Worm (Caenorhabditis elegans) whole organism, late embryonic: ENCODE data around the gene C54F6.20.
"Not testable (repeated sequence)": the region's sequence is repeated elsewhere in the genome, so short reads cannot be mapped to it uniquely, and the experiment has no call there.

Experiments
- C08G9.2 ChIP-seq: sonication (generic microtip); optimal IDR thresholded peaks from 2 replicates; lab custom pipeline; 2016; ENCODE audit warnings: mild to moderate bottlenecking, missing genetic modification characterization, moderate library complexity, missing compliant biosample characterization
- C38D4.7 ChIP-seq: fragments of 200-800 bp; sonication (Bioruptor generic); optimal IDR thresholded peaks from 2 replicates; lab custom pipeline; 2018; ENCODE audit warnings: mild to moderate bottlenecking, missing genetic modification characterization, moderate library complexity, missing compliant biosample characterization
- K02D7.2 ChIP-seq: sonication (generic microtip); optimal IDR thresholded peaks from 2 replicates; lab custom pipeline; 2017; ENCODE audit warnings: mild to moderate bottlenecking, missing genetic modification characterization, missing compliant biosample characterization
- K09A11.1 ChIP-seq: sonication (generic microtip); optimal IDR thresholded peaks from 2 replicates; lab custom pipeline; 2017; ENCODE audit warnings: antibody characterized with exemption, mild to moderate bottlenecking, missing genetic modification characterization, missing compliant biosample characterization; ENCODE audit not compliant: insufficient read depth
- ceh-19 ChIP-seq: fragments of 200-800 bp; sonication (Bioruptor generic); optimal IDR thresholded peaks from 2 replicates; lab custom pipeline; 2018; ENCODE audit warnings: mild to moderate bottlenecking, missing genetic modification characterization, missing compliant biosample characterization
- ceh-24 ChIP-seq: sonication (generic microtip); optimal IDR thresholded peaks from 2 replicates; lab custom pipeline; 2016; ENCODE audit warnings: mild to moderate bottlenecking, missing genetic modification characterization, missing compliant biosample characterization
- ceh-30 ChIP-seq: fragments of 150-350 bp; optimal IDR thresholded peaks from 2 replicates; lab custom pipeline; 2014; ENCODE audit warnings: missing biosample characterization, missing genetic modification characterization
- ceh-34 ChIP-seq: sonication (generic microtip); optimal IDR thresholded peaks from 2 replicates; lab custom pipeline; 2016; ENCODE audit warnings: mild to moderate bottlenecking, missing genetic modification characterization, missing compliant biosample characterization
- ceh-9 ChIP-seq: sonication (generic microtip); optimal IDR thresholded peaks from 2 replicates; lab custom pipeline; 2016; ENCODE audit warnings: mild to moderate bottlenecking, missing genetic modification characterization, inconsistent platforms, missing compliant biosample characterization
- che-1 ChIP-seq: sonication (generic microtip); optimal IDR thresholded peaks from 2 replicates; lab custom pipeline; 2016; ENCODE audit warnings: mild to moderate bottlenecking, missing genetic modification characterization, missing compliant biosample characterization
- elt-2 ChIP-seq: sonication (generic microtip); optimal IDR thresholded peaks from 2 replicates; lab custom pipeline; 2016; ENCODE audit warnings: missing genetic modification reagents, missing genetic modification characterization, missing compliant biosample characterization
- ets-4 ChIP-seq: sonication (generic microtip); optimal IDR thresholded peaks from 2 replicates; lab custom pipeline; 2016; ENCODE audit warnings: missing genetic modification characterization, missing compliant biosample characterization
- eyg-1 ChIP-seq: sonication (generic microtip); optimal IDR thresholded peaks from 2 replicates; lab custom pipeline; 2016; ENCODE audit warnings: missing genotype, missing genetic modification characterization, missing compliant biosample characterization
- hlh-15 ChIP-seq: sonication (generic microtip); optimal IDR thresholded peaks from 2 replicates; lab custom pipeline; 2016; ENCODE audit warnings: missing genetic modification characterization, missing compliant biosample characterization
- hlh-8 ChIP-seq: sonication (generic microtip); optimal IDR thresholded peaks from 2 replicates; lab custom pipeline; 2016; ENCODE audit warnings: missing genotype, missing genetic modification characterization, missing compliant biosample characterization
- lin-11 ChIP-seq: fragments of 200-800 bp; sonication (Bioruptor generic); optimal IDR thresholded peaks from 2 replicates; lab custom pipeline; 2018; ENCODE audit warnings: mild to moderate bottlenecking, missing genetic modification characterization, missing compliant biosample characterization
- madf-2 ChIP-seq: sonication (generic microtip); optimal IDR thresholded peaks from 2 replicates; lab custom pipeline; 2017; ENCODE audit warnings: missing genetic modification characterization, missing compliant biosample characterization
- mec-3 ChIP-seq: sonication (generic microtip); optimal IDR thresholded peaks from 2 replicates; lab custom pipeline; 2016; ENCODE audit warnings: borderline replicate concordance, missing genetic modification characterization, missing compliant biosample characterization
- nfya-1 ChIP-seq: sonication (generic microtip); optimal IDR thresholded peaks from 2 replicates; lab custom pipeline; 2017; ENCODE audit warnings: missing genetic modification characterization, mild to moderate bottlenecking, missing compliant biosample characterization, antibody characterized with exemption, moderate library complexity
- nhr-11 ChIP-seq: fragments of 150-350 bp; optimal IDR thresholded peaks from 2 replicates; lab custom pipeline; 2014; ENCODE audit warnings: missing biosample characterization, missing genetic modification characterization
- npax-4 ChIP-seq: sonication (generic microtip); optimal IDR thresholded peaks from 2 replicates; lab custom pipeline; 2016; ENCODE audit warnings: missing genetic modification characterization, missing compliant biosample characterization
- pax-1 ChIP-seq: fragments of 150-350 bp; optimal IDR thresholded peaks from 2 replicates; lab custom pipeline; 2014; ENCODE audit warnings: missing biosample characterization, missing genetic modification characterization
- pha-4 ChIP-seq: fragments of 150-350 bp; optimal IDR thresholded peaks from 2 replicates; lab custom pipeline; 2018; ENCODE audit warnings: missing biosample characterization, missing genetic modification reagents, missing genetic modification characterization
- pqm-1 ChIP-seq: sonication (generic microtip); optimal IDR thresholded peaks from 2 replicates; lab custom pipeline; 2016; ENCODE audit warnings: missing genetic modification characterization, missing compliant biosample characterization
- pros-1 ChIP-seq: fragments of 150-350 bp; optimal IDR thresholded peaks from 2 replicates; lab custom pipeline; 2014; ENCODE audit warnings: missing biosample characterization, missing genetic modification reagents, missing genetic modification characterization
- ref-2 ChIP-seq: sonication (generic microtip); optimal IDR thresholded peaks from 2 replicates; lab custom pipeline; 2016; ENCODE audit warnings: missing genetic modification characterization, missing compliant biosample characterization
- rnt-1 ChIP-seq: sonication (generic microtip); optimal IDR thresholded peaks from 2 replicates; lab custom pipeline; 2016; ENCODE audit warnings: missing genetic modification characterization, missing compliant biosample characterization
- sdc-2 ChIP-seq: sonication (generic microtip); optimal IDR thresholded peaks from 2 replicates; lab custom pipeline; 2016; ENCODE audit warnings: missing genotype, missing genetic modification characterization, missing compliant biosample characterization
- sox-2 ChIP-seq: fragments of 200-800 bp; sonication (Bioruptor generic); IDR thresholded peaks from 2 replicates; pipeline ENCODE4 v1.3.6; 2022; ENCODE audit warnings: missing genetic modification reagents, missing genetic modification characterization, missing compliant biosample characterization
- sox-4 ChIP-seq: sonication (generic microtip); optimal IDR thresholded peaks from 2 replicates; lab custom pipeline; 2017; ENCODE audit warnings: mild to moderate bottlenecking, missing genetic modification characterization, inconsistent platforms, missing compliant biosample characterization
- syd-9 ChIP-seq: sonication (generic microtip); optimal IDR thresholded peaks from 2 replicates; lab custom pipeline; 2016; ENCODE audit warnings: mild to moderate bottlenecking, missing genetic modification characterization, moderate library complexity, missing compliant biosample characterization
- tbx-7 ChIP-seq: sonication (generic microtip); optimal IDR thresholded peaks from 2 replicates; lab custom pipeline; 2016; ENCODE audit warnings: missing genotype, missing genetic modification characterization, missing compliant biosample characterization
- unc-3 ChIP-seq, 2 experiments: fragments of 200-800 bp in 1 of 2; sonication (Bioruptor generic) in 1 of 2; sonication (generic microtip) in 1 of 2; conservative IDR thresholded peaks in 1 of 2; optimal IDR thresholded peaks in 1 of 2; 2 replicates each; pipeline versions ENCODE4 v1.3.6 to Lab custom; 2016 to 2022; ENCODE audit warnings: missing compliant biosample characterization in 2 of 2, missing genetic modification characterization in 2 of 2, missing genetic modification reagents in 1 of 2
- unc-42 ChIP-seq: sonication (generic microtip); optimal IDR thresholded peaks from 2 replicates; lab custom pipeline; 2016; ENCODE audit warnings: missing genotype, missing genetic modification characterization, missing compliant biosample characterization
- ztf-16 ChIP-seq: sonication (generic microtip); optimal IDR thresholded peaks from 2 replicates; lab custom pipeline; 2017; ENCODE audit warnings: missing genetic modification characterization, missing compliant biosample characterization

C54F6.20 gene

DNA sequence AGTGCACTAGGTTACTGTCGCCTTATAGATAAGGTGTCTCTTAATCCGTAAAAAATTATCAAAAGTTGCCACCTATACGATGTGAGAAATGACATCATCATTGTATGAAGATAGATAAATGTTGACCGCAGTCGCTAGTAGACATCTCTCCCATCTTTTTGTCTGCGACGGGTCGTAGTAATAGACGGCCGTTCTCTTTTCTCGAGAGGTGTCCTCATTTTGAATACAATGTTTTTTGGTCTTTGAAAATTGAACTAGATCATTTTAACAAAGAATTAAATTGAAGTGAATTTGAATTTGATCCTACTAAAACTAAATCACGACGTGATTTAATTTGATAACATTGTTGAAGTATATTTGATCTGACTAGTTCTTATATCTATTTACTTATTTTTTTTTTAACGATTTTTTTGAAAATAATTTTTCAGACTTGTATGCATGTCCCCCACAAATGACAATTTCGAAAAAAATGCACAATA lies 15.9 kb upstream of the C54F6.20 start, which contains the start of the genes str-31 and nhr-172:
Gene str-31, minus strand, starts transcription at position 101 of the 479 bp plus-strand sequence.
Gene nhr-172, plus strand, starts transcription at position 429 of the 479 bp plus-strand sequence.
- TF ChIP-seq madf-2 (tag; lab: Kevin White, UChicago) (no peak), pax-1 (tag; lab: Kevin White, UChicago) (no peak), elt-2 (tag; lab: Kevin White, UChicago) (peak; percentile 63), sox-4 (tag; lab: Kevin White, UChicago) (no peak)

DNA sequence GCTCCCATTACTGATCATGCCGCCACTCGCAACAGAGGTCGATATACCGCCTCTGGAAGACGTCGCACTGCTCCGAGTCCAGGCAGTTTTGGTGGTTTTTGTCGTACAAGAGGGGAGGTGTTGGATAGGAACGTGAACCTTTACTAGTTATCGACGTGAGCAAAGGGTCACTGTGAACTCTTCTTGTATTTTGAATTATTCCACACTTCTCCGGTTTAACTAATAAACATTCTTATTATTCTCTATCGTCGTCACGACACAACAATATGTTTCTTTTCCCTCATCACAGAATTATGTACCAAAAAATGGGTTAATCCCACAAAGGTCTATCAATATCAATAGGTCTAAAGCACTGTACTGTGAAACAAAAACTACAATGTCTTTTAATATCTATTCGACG lies 13.1 kb upstream of the C54F6.20 start, which contains the start of gene nhr-171:
Gene nhr-171, plus strand, starts transcription at position 301 of the 400 bp plus-strand sequence.
- not testable (repeated sequence) for TF ChIP-seq C38D4.7 (GFP tag; lab: Kevin White, UChicago); sox-4 (tag; lab: Kevin White, UChicago); ztf-16 (tag; lab: Kevin White, UChicago)

DNA sequence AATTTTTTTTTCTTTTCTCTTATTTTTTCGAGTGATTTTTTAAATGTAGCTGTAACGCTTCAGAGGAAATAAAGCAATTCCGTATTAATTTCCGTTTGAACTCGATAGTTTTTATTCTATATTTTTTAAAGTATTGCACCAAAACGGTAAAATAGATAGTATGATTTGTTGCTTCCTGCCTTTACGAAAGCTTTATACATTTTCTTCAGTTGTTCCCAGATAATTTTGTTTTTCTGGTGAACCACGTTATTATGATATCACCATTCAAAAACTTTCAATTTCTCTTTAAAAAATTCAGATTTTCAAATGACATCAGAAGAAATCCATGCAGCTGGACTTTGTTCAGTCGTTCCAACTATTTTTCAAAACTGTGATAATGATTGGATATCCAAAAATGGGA lies 9.6 kb upstream of the C54F6.20 start, which contains the start of gene srb-18:
Gene srb-18, plus strand, starts transcription at position 301 of the 400 bp plus-strand sequence.
- no peak for TF ChIP-seq pax-1 (tag; lab: Kevin White, UChicago)
- no peak for TF ChIP-seq ceh-30 (tag; lab: Kevin White, UChicago)
- no peak for TF ChIP-seq madf-2 (tag; lab: Kevin White, UChicago)
- no peak for TF ChIP-seq ztf-16 (tag; lab: Kevin White, UChicago)
- no peak for TF ChIP-seq sdc-2 (tag; lab: Kevin White, UChicago)
- TF ChIP-seq mec-3, result no peak
- no peak for TF ChIP-seq tbx-7 (tag; lab: Kevin White, UChicago)
- TF ChIP-seq ceh-24 (tag; lab: Kevin White, UChicago), result no peak
- no peak for TF ChIP-seq lin-11 (tag; lab: Kevin White, UChicago)
- no peak for TF ChIP-seq K09A11.1 (tag; lab: Kevin White, UChicago)
- TF ChIP-seq hlh-15 (tag; lab: Kevin White, UChicago), result no peak
- TF ChIP-seq hlh-8 (tag; lab: Kevin White, UChicago), result no peak
- TF ChIP-seq ceh-34 (tag; lab: Kevin White, UChicago), result no peak
- TF ChIP-seq ref-2 (tag; lab: Kevin White, UChicago), result no peak
- TF ChIP-seq rnt-1 (tag; lab: Kevin White, UChicago), result no peak

DNA sequence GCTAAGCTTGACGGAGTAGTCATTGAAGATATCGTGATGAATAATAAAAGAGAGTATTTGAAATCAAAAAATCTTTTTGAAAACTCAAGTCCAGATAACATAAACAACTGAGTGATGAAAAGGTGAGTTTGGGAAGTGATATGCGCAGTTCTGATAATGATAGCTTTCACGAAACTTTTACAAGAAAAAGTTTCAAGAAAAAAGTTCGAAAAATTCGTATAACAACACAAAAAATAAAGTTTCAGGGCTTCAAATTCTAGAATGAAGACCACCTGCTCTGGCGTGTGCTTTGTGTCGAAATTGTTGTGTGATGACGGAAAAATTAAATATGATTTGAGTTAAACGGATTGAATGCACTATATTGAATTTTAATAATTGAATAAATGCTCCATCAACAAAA lies 4.5 kb upstream of the C54F6.20 start, which contains the start of gene srb-19:
Gene srb-19, minus strand, starts transcription at position 101 of the 400 bp plus-strand sequence.
- no peak for TF ChIP-seq elt-2 (tag; lab: Kevin White, UChicago)
- no peak for TF ChIP-seq syd-9 (tag; lab: Kevin White, UChicago)
- no peak for TF ChIP-seq sox-2 (GFP tag; lab: Robert Waterston, UW)

DNA sequence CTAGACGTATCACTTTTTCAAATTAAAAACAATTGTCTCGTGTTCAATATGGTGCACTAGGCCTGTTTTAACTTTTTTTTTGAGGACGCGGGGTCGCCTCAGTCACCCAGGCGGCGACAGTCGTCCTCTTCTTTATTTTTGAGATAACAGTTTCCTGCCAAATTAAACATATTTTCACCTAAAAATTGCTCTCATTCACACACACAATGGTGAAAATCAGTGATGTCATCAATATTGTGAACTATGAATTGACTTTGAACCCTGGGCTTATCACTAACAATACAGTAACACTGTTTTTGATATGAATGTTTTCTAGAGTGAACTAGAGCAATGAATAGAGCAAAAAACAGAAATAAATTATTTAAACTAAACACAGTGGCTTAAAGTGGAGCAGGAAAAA lies 3.2 kb upstream of the C54F6.20 start:
- no peak for TF ChIP-seq ceh-19

DNA sequence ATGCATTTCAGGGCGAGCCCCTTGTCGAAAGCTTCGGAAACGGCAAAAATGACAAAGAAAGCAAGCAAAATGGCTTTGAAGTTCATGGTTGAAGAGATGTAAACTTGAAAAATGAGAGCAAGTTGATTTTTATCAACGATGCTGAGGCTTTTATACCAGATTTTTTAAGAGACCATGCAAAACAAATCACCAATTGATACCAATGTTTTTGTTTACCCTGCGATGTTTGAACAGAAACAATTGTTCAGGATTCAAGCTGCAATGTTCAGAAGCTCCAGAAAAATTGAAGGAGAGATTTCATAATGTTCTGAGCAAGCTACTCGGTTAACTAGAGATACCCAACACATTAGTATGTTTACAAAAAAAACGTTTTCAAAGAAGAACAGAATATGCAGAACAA lies 2.3 kb upstream of the C54F6.20 start, which contains the start of gene C54F6.15:
Gene C54F6.15, minus strand, starts transcription at position 101 of the 400 bp plus-strand sequence.
- TF ChIP-seq ceh-34 (tag; lab: Kevin White, UChicago) (no peak), pax-1 (tag; lab: Kevin White, UChicago) (no peak)

DNA sequence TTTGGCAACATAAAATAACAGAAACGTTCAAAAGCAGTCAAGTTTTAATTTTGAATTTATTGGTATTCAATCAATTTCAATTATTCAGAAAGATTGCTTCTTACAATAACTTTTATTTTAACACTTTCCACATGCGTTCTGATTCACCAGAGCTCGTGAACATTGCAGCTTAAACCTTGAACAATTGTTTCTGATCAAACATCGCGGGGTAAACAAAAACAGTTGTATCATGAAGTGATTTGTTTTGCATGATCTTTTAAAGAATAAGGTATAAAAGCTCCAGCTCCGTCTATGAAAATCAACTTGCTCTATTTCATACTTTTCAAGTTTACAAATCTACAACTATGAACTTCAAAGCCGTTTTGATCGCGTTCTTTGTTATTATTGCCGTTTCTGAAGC lies 1.2 kb upstream of the C54F6.20 start, which contains the start of gene C54F6.6:
Gene C54F6.6, plus strand, starts transcription at position 301 of the 400 bp plus-strand sequence.
- no peak for TF ChIP-seq nhr-11 (tag; lab: Kevin White, UChicago)
- no peak for TF ChIP-seq unc-42 (tag; lab: Kevin White, UChicago)
- no peak for TF ChIP-seq pros-1 (tag; lab: Kevin White, UChicago)
- TF ChIP-seq unc-3 (GFP tag; conservative IDR thresholded peaks at IDR 0.05; lab: Robert Waterston, UW), result no peak
- no peak for TF ChIP-seq unc-3 (tag; optimal IDR thresholded peaks at IDR 0.05; lab: Kevin White, UChicago)
- no peak for TF ChIP-seq K02D7.2 (tag; lab: Kevin White, UChicago)
- no peak for TF ChIP-seq C08G9.2 (tag; lab: Kevin White, UChicago)
- TF ChIP-seq npax-4 (tag; lab: Kevin White, UChicago), result no peak
- no peak for TF ChIP-seq eyg-1 (tag; lab: Kevin White, UChicago)
- no peak for TF ChIP-seq pha-4
- no peak for TF ChIP-seq pax-1 (tag; lab: Kevin White, UChicago)
- no peak for TF ChIP-seq pqm-1 (tag; lab: Kevin White, UChicago)
- no peak for TF ChIP-seq nfya-1 (tag; lab: Kevin White, UChicago)
- no peak for TF ChIP-seq ceh-9 (tag; lab: Kevin White, UChicago)
- TF ChIP-seq ets-4 (tag; lab: Kevin White, UChicago), result no peak
- TF ChIP-seq tbx-7 (tag; lab: Kevin White, UChicago), result no peak
- no peak for TF ChIP-seq che-1 (tag; lab: Kevin White, UChicago)
- TF ChIP-seq elt-2 (tag; lab: Kevin White, UChicago), result no peak
